Worm (Caenorhabditis elegans) whole organism, L4/young adult: ENCODE data around the gene wsp-1.

ENCODE experiments used
- W03F9.2 ChIP-seq: fragments of 150-350 bp; optimal IDR thresholded peaks from 2 replicates; lab custom pipeline; 2014; ENCODE audit warnings: missing biosample characterization, missing genetic modification characterization
- dao-5 ChIP-seq: sonication (generic microtip); optimal IDR thresholded peaks from 2 replicates; lab custom pipeline; 2016; ENCODE audit warnings: missing genotype, missing genetic modification characterization, moderate library complexity, missing compliant biosample characterization
- him-1 ChIP-seq: sonication (generic microtip); optimal IDR thresholded peaks from 2 replicates; lab custom pipeline; 2016; ENCODE audit warnings: missing genotype, missing genetic modification reagents, missing genetic modification characterization, missing compliant biosample characterization

DNA sequence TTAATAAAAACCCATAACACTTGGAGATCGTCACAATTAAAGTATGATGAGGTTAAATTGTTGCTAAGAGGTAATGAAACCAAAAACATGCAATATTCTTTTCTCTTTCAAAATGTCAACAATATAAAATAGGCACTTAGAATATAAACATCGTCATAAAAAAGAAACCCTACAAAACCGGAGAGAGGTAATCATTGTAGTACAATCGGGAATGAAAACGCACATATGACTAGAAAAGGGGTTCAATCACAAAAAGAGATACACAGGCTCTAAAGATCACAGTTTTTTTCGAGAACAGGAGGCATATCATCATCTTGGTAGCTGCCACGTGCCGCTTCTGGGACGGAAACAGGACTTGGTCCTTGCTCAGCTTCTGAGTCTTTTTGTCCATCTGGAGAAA, 27.7 kb upstream of the wsp-1 start:
- TF ChIP-seq dao-5 (tag; lab: Kevin White, UChicago): no peak
- no peak for TF ChIP-seq W03F9.2 (tag; lab: Kevin White, UChicago)
- TF ChIP-seq him-1 (tag; lab: Kevin White, UChicago): no peak
